In the genomic region with DNA sequence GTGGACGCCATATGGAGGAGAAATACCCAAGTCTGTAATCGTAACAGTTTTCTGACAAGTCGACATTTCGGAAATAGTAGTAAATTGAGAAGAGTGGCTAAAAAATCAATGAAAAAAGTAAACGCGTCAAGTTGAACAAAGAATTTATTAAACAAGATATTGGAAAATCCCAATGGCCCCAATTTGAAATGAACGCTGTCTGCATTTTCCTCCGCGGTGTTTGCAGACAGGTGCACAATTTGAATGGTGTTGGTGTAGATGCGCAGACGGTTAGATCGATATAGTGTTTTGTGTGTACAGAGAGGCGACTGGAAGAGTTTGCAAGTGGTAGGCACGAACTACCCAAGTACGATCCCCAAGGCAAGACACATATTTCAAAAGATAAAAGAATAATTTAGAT, we compare ENCODE assay signal across 8 worm cellular contexts.
TF ChIP-seq lines count a peak whose summit lies in the region.

A gene (minus strand): TSS at position 54 of the 400 bp plus-strand sequence.
A gene (plus strand): TSS at position 335 of the 400 bp plus-strand sequence.

TF ChIP-seq in whole organism, L1 larva, 84 proteins besides CTCF, POLR2A, EP300 and RAD21 (continues in another document):
- no peak for TF ChIP-seq hlh-17 (GFP tag; optimal IDR thresholded peaks at IDR 0.05; lab: Kevin White, UChicago; ENCODE audit: borderline replicate concordance)
- peak; percentile 12 for TF ChIP-seq unc-130 (tag; optimal IDR thresholded peaks at IDR 0.05; lab: Kevin White, UChicago)
- no peak for TF ChIP-seq lin-39 (tag; optimal IDR thresholded peaks at IDR 0.05; lab: Kevin White, UChicago)
- TF ChIP-seq efl-3 (GFP tag; optimal IDR thresholded peaks at IDR 0.05; lab: Kevin White, UChicago), result no peak
- peak; percentile 58 for TF ChIP-seq C16A3.4 (tag; optimal IDR thresholded peaks at IDR 0.05; lab: Kevin White, UChicago)
- TF ChIP-seq ceh-82 (tag; optimal IDR thresholded peaks at IDR 0.05; lab: Kevin White, UChicago), result peak in 2 of 3 experiments; percentile 4 to 51
- TF ChIP-seq nhr-20 (tag; optimal IDR thresholded peaks at IDR 0.05; lab: Kevin White, UChicago), result peak; percentile 56
- TF ChIP-seq nhr-11 (tag; optimal IDR thresholded peaks at IDR 0.05; lab: Kevin White, UChicago), result no peak
- TF ChIP-seq nhr-76 (tag; optimal IDR thresholded peaks at IDR 0.05; lab: Kevin White, UChicago), result no peak
- peak; percentile 45 for TF ChIP-seq nhr-47 (tag; optimal IDR thresholded peaks at IDR 0.05; lab: Kevin White, UChicago)

TF ChIP-seq in whole organism, L2 larva, 48 proteins besides CTCF, POLR2A, EP300 and RAD21 (continues in another document):
- no peak for TF ChIP-seq R02D3.7 (tag; optimal IDR thresholded peaks at IDR 0.05; lab: Kevin White, UChicago)
- TF ChIP-seq ztf-4 (tag; optimal IDR thresholded peaks at IDR 0.05; lab: Kevin White, UChicago), result no peak
- no peak for TF ChIP-seq zag-1 (tag; optimal IDR thresholded peaks at IDR 0.05; lab: Kevin White, UChicago)
- TF ChIP-seq mdl-1 (tag; optimal IDR thresholded peaks at IDR 0.05; lab: Kevin White, UChicago), result no peak
- TF ChIP-seq unc-39 (tag; optimal IDR thresholded peaks at IDR 0.05; lab: Kevin White, UChicago), result no peak
- TF ChIP-seq nhr-237 (tag; optimal IDR thresholded peaks at IDR 0.05; lab: Kevin White, UChicago), result no peak
- peak; percentile 23 for TF ChIP-seq F13H6.1 (tag; optimal IDR thresholded peaks at IDR 0.05; lab: Kevin White, UChicago)
- TF ChIP-seq nhr-25 (tag; optimal IDR thresholded peaks at IDR 0.05; lab: Kevin White, UChicago), result no peak
- no peak for TF ChIP-seq alr-1 (tag; optimal IDR thresholded peaks at IDR 0.05; lab: Kevin White, UChicago)
- TF ChIP-seq egl-27 (tag; optimal IDR thresholded peaks at IDR 0.05; lab: Kevin White, UChicago), result no peak
- no peak for TF ChIP-seq ceh-82 (tag; optimal IDR thresholded peaks at IDR 0.05; lab: Kevin White, UChicago)
- TF ChIP-seq Y55F3AM.14 (GFP tag; optimal IDR thresholded peaks at IDR 0.05; lab: Kevin White, UChicago), result no peak

TF ChIP-seq in whole organism, L3 larva, 47 proteins besides CTCF, POLR2A, EP300 and RAD21 (continues in another document):
- no peak for TF ChIP-seq eor-1 (tag; optimal IDR thresholded peaks at IDR 0.05; lab: Kevin White, UChicago)
- TF ChIP-seq ceh-28 (tag; optimal IDR thresholded peaks at IDR 0.05; lab: Kevin White, UChicago), result peak; percentile 3
- no peak for TF ChIP-seq unc-39 (tag; optimal IDR thresholded peaks at IDR 0.05; lab: Kevin White, UChicago)
- TF ChIP-seq elt-2 (tag; optimal IDR thresholded peaks at IDR 0.05; lab: Kevin White, UChicago), result peak; percentile 34
- TF ChIP-seq ceh-9 (tag; optimal IDR thresholded peaks at IDR 0.05; lab: Kevin White, UChicago), result no peak
- peak; percentile 45 for TF ChIP-seq hmg-11 (tag; optimal IDR thresholded peaks at IDR 0.05; lab: Kevin White, UChicago)
- peak; percentile 89 for TF ChIP-seq pha-4 (tag; optimal IDR thresholded peaks at IDR 0.05; lab: Kevin White, UChicago)
- TF ChIP-seq snpc-4 (tag; optimal IDR thresholded peaks at IDR 0.05; lab: Kevin White, UChicago), result no peak
- peak; percentile 68 for TF ChIP-seq nhr-23 (tag; optimal IDR thresholded peaks at IDR 0.05; lab: Kevin White, UChicago)
- TF ChIP-seq mml-1 (tag; optimal IDR thresholded peaks at IDR 0.05; lab: Kevin White, UChicago), result no peak
- no peak for TF ChIP-seq nhr-11 (tag; optimal IDR thresholded peaks at IDR 0.05; lab: Kevin White, UChicago)

TF ChIP-seq in whole organism, L4 larva, 104 proteins besides CTCF, POLR2A, EP300 and RAD21 (continues in another document):
- TF ChIP-seq Y48G9A.11 (GFP tag; IDR thresholded peaks at IDR 0.05; lab: Robert Waterston, UW) (no peak), mxl-3 (GFP tag; optimal IDR thresholded peaks at IDR 0.05; lab: Kevin White, UChicago) (no peak), nhr-6 (tag; optimal IDR thresholded peaks at IDR 0.05; lab: Kevin White, UChicago) (peak; percentile 34), mep-1 (tag; optimal IDR thresholded peaks at IDR 0.05; lab: Kevin White, UChicago) (peak; percentile 60), pha-4 (GFP tag; IDR thresholded peaks at IDR 0.05; lab: Robert Waterston, UW) (no peak), pha-4 (tag; optimal IDR thresholded peaks at IDR 0.05; lab: Kevin White, UChicago) (peak; percentile 85), mes-2 (tag; optimal IDR thresholded peaks at IDR 0.05; lab: Kevin White, UChicago; ENCODE audit: poor library complexity, severe bottlenecking) (peak; percentile 71), hif-1 (tag; optimal IDR thresholded peaks at IDR 0.05; lab: Kevin White, UChicago) (peak in 1 of 2 experiments; percentile 12), hlh-11 (tag; optimal IDR thresholded peaks at IDR 0.05; lab: Kevin White, UChicago) (peak; percentile 48), cey-2 (tag; optimal IDR thresholded peaks at IDR 0.05; lab: Kevin White, UChicago; ENCODE audit: borderline replicate concordance, insufficient read depth) (no peak), fkh-10 (GFP tag; optimal IDR thresholded peaks at IDR 0.05; lab: Kevin White, UChicago) (no peak)

TF ChIP-seq in whole organism, early embryonic, 17 proteins besides CTCF, POLR2A, EP300 and RAD21:
- TF ChIP-seq ets-7 (tag; optimal IDR thresholded peaks at IDR 0.05; lab: Kevin White, UChicago), result no peak
- TF ChIP-seq F13C5.2 (tag; optimal IDR thresholded peaks at IDR 0.05; lab: Kevin White, UChicago), result peak; percentile 53
- no peak for TF ChIP-seq ceh-13 (GFP tag; optimal IDR thresholded peaks at IDR 0.05; lab: Kevin White, UChicago)
- TF ChIP-seq hmg-4 (GFP tag; optimal IDR thresholded peaks at IDR 0.05; lab: Kevin White, UChicago), result no peak
- no peak for TF ChIP-seq B0310.2 (tag; optimal IDR thresholded peaks at IDR 0.05; lab: Kevin White, UChicago)
TF ChIP-seq in whole organism, early embryonic: peak in this region for 1.

TF ChIP-seq in whole organism, late embryonic, 69 proteins besides CTCF, POLR2A, EP300 and RAD21:
- peak; percentile 55 for TF ChIP-seq nfya-1 (tag; optimal IDR thresholded peaks at IDR 0.05; lab: Kevin White, UChicago)
- peak; percentile 0 for TF ChIP-seq ceh-34 (tag; optimal IDR thresholded peaks at IDR 0.05; lab: Kevin White, UChicago)
- peak; percentile 4 for TF ChIP-seq tbx-2 (tag; optimal IDR thresholded peaks at IDR 0.05; lab: Kevin White, UChicago)
- TF ChIP-seq eyg-1 (tag; optimal IDR thresholded peaks at IDR 0.05; lab: Kevin White, UChicago), result no peak

TF ChIP-seq in whole organism, mixed stage, embryonic, 35 proteins besides CTCF, POLR2A, EP300 and RAD21:
- TF ChIP-seq ham-2 (GFP tag; optimal IDR thresholded peaks at IDR 0.05; lab: Kevin White, UChicago) (no peak), ceh-39 (tag; optimal IDR thresholded peaks at IDR 0.05; lab: Kevin White, UChicago) (peak; percentile 81), mep-1 (tag; optimal IDR thresholded peaks at IDR 0.05; lab: Kevin White, UChicago) (peak; percentile 27), ceh-43 (GFP tag; optimal IDR thresholded peaks at IDR 0.05; lab: Kevin White, UChicago) (no peak), nhr-76 (tag; optimal IDR thresholded peaks at IDR 0.05; lab: Kevin White, UChicago) (no peak), ceh-83 (GFP tag; optimal IDR thresholded peaks at IDR 0.05; lab: Kevin White, UChicago) (no peak), mls-2 (tag; optimal IDR thresholded peaks at IDR 0.05; lab: Kevin White, UChicago) (no peak), hlh-1 (tag; optimal IDR thresholded peaks at IDR 0.05; lab: Kevin White, UChicago) (peak; percentile 37), sptf-1 (tag; optimal IDR thresholded peaks at IDR 0.05; lab: Kevin White, UChicago) (no peak), unc-120 (tag; optimal IDR thresholded peaks at IDR 0.05; lab: Kevin White, UChicago; ENCODE audit: poor library complexity, severe bottlenecking) (no peak), lin-13 (tag; optimal IDR thresholded peaks at IDR 0.05; lab: Kevin White, UChicago) (peak; percentile 1), sem-2 (GFP tag; optimal IDR thresholded peaks at IDR 0.05; lab: Kevin White, UChicago) (no peak), zip-8 (tag; optimal IDR thresholded peaks at IDR 0.05; lab: Kevin White, UChicago) (no peak), M03D4.4 (tag; optimal IDR thresholded peaks at IDR 0.05; lab: Kevin White, UChicago) (no peak), lin-32 (GFP tag; optimal IDR thresholded peaks at IDR 0.05; lab: Kevin White, UChicago) (no peak), pha-4 (tag; optimal IDR thresholded peaks at IDR 0.05; lab: Kevin White, UChicago) (peak; percentile 63), bed-3 (GFP tag; optimal IDR thresholded peaks at IDR 0.05; lab: Kevin White, UChicago) (no peak)

TF ChIP-seq in whole organism, young adult, 124 proteins besides CTCF, POLR2A, EP300 and RAD21:
- TF ChIP-seq nhr-80 (tag; optimal IDR thresholded peaks at IDR 0.05; lab: Kevin White, UChicago) (peak; percentile 32), K11D2.4 (GFP tag; IDR thresholded peaks at IDR 0.05; lab: Robert Waterston, UW) (0 out of 2 replicates have a peak, but pooled peaks have one; percentile 10), fkh-3 (tag; optimal IDR thresholded peaks at IDR 0.05; lab: Kevin White, UChicago) (no peak), snpc-4 (GFP tag; optimal IDR thresholded peaks at IDR 0.05; lab: Kevin White, UChicago) (no peak), snpc-4 (tag; optimal IDR thresholded peaks at IDR 0.05; lab: Kevin White, UChicago) (peak in 1 of 4 experiments; percentile 31), hmg-1.2 (GFP tag; IDR thresholded peaks at IDR 0.05; lab: Robert Waterston, UW) (peak; percentile 68; the same call in 1 of the 2 replicates), rpc-1 (optimal IDR thresholded peaks at IDR 0.05; lab: Kevin White, UChicago) (no peak), rpc-1 (tag; optimal IDR thresholded peaks at IDR 0.05; lab: Kevin White, UChicago) (no peak), lin-54 (GFP tag; optimal IDR thresholded peaks at IDR 0.05; lab: Kevin White, UChicago) (peak; percentile 42), F23B12.7 (tag; optimal IDR thresholded peaks at IDR 0.05; lab: Kevin White, UChicago; ENCODE audit: insufficient read depth) (no peak), nhr-27 (tag; optimal IDR thresholded peaks at IDR 0.05; lab: Kevin White, UChicago) (no peak), nfya-1 (tag; optimal IDR thresholded peaks at IDR 0.05; lab: Kevin White, UChicago; ENCODE audit: borderline replicate concordance, insufficient read depth) (no peak), cebp-1 (GFP tag; IDR thresholded peaks at IDR 0.05; lab: Robert Waterston, UW) (no peak), cebp-1 (tag; optimal IDR thresholded peaks at IDR 0.05; lab: Kevin White, UChicago) (peak; percentile 0), ceh-27 (GFP tag; optimal IDR thresholded peaks at IDR 0.05; lab: Kevin White, UChicago) (peak; percentile 18), dox-1 (GFP tag; IDR thresholded peaks at IDR 0.05; lab: Robert Waterston, UW) (no peak), ceh-58 (GFP tag; IDR thresholded peaks at IDR 0.05; lab: Robert Waterston, UW) (no peak), sdz-38 (tag; optimal IDR thresholded peaks at IDR 0.05; lab: Kevin White, UChicago) (no peak), Y53F4B.3 (GFP tag; IDR thresholded peaks at IDR 0.05; lab: Robert Waterston, UW) (no peak), ztf-22 (GFP tag; optimal IDR thresholded peaks at IDR 0.05; lab: Kevin White, UChicago) (no peak), attf-5 (GFP tag; optimal IDR thresholded peaks at IDR 0.05; lab: Kevin White, UChicago) (peak; percentile 91), ekl-4 (GFP tag; IDR thresholded peaks at IDR 0.05; lab: Robert Waterston, UW) (no peak)
